Fruit fly (Drosophila melanogaster) Kc167 (cell line): ENCODE measurements around the gene CG14380.

Experiments used
- psq ChIP-seq: fragments of >200 bp; optimal IDR thresholded peaks from 2 replicates; lab custom pipeline; 2017; ENCODE audit warnings: missing external identifiers
- ttk ChIP-seq: sonication (Bioruptor generic); optimal IDR thresholded peaks from 2 replicates; lab custom pipeline; 2017; ENCODE audit warnings: missing external identifiers

- no peak for TF ChIP-seq psq
- TF ChIP-seq ttk: no peak
These were observed 32.2 kb downstream of the CG14380 start, which contains the start of gene CG8476 for dm6 chr3R:13220478-13220877.
